Fruit fly (Drosophila melanogaster) whole organism, wandering third instar larva: ENCODE results near the gene CG3430.

ENCODE experiments used
- Abd-B ChIP-seq: fragments of >200 bp; optimal IDR thresholded peaks from 2 replicates; lab custom pipeline; 2017; ENCODE audit warnings: missing biosample characterization, missing genetic modification characterization
- CG32264 ChIP-seq: fragments of 200-800 bp; sonication (Bioruptor generic); optimal IDR thresholded peaks from 2 replicates; lab custom pipeline; 2016; ENCODE audit warnings: missing biosample characterization, missing genetic modification characterization
- CG9705 ChIP-seq: fragments of 200-800 bp; sonication (Bioruptor generic); optimal IDR thresholded peaks from 2 replicates; lab custom pipeline; 2018; ENCODE audit warnings: missing biosample characterization, mild to moderate bottlenecking, missing genetic modification characterization
- CrebA ChIP-seq: fragments of 200-800 bp; sonication (Bioruptor generic); optimal IDR thresholded peaks from 2 replicates; lab custom pipeline; 2016; ENCODE audit warnings: missing biosample characterization, mild to moderate bottlenecking, missing genetic modification characterization, borderline replicate concordance
- Dfd ChIP-seq: fragments of >200 bp; optimal IDR thresholded peaks from 2 replicates; lab custom pipeline; 2017; ENCODE audit warnings: missing biosample characterization, missing genetic modification characterization
- Dif ChIP-seq: fragments of 200-275, 200-300 bp; sonication (Bioruptor generic); optimal IDR thresholded peaks from 2 replicates; lab custom pipeline; 2018; ENCODE audit warnings: missing biosample characterization, missing genetic modification characterization; ENCODE audit not compliant: partially characterized antibody
- GATAd ChIP-seq: sonication (Bioruptor generic); optimal IDR thresholded peaks from 2 replicates; lab custom pipeline; 2016; ENCODE audit warnings: missing biosample characterization, missing genetic modification characterization
- HLH106 ChIP-seq: fragments of 200-800 bp; optimal IDR thresholded peaks from 3 replicates; lab custom pipeline; 2019; ENCODE audit warnings: missing biosample characterization, mild to moderate bottlenecking, missing genetic modification characterization, moderate library complexity
- Hnf4 ChIP-seq: fragments of 200-800 bp; sonication (Bioruptor generic); optimal IDR thresholded peaks from 2 replicates; lab custom pipeline; 2016; ENCODE audit warnings: missing biosample characterization, mild to moderate bottlenecking, missing genetic modification characterization
- Hr78 ChIP-seq: fragments of >200 bp; optimal IDR thresholded peaks from 2 replicates; lab custom pipeline; 2017; ENCODE audit warnings: missing biosample characterization, missing genetic modification characterization
- Hr83 ChIP-seq: fragments of 200-300 bp; sonication (Bioruptor generic); optimal IDR thresholded peaks from 2 replicates; lab custom pipeline; 2016; ENCODE audit warnings: missing biosample characterization, mild to moderate bottlenecking, missing genetic modification characterization, moderate library complexity; ENCODE audit not compliant: poor library complexity, severe bottlenecking
- Jra ChIP-seq: sonication (Bioruptor generic); optimal IDR thresholded peaks from 2 replicates; lab custom pipeline; 2016; ENCODE audit warnings: missing biosample characterization, missing genetic modification characterization
- Mio ChIP-seq: sonication (Bioruptor generic); optimal IDR thresholded peaks from 2 replicates; lab custom pipeline; 2016; ENCODE audit warnings: missing biosample characterization, missing genetic modification characterization
- Myc ChIP-seq: fragments of >200 bp; optimal IDR thresholded peaks from 2 replicates; lab custom pipeline; 2017
- N ChIP-seq: fragments of >200 bp; optimal IDR thresholded peaks from 2 replicates; lab custom pipeline; 2018; ENCODE audit warnings: missing biosample characterization, missing external identifiers, missing genetic modification characterization
- OdsH ChIP-seq: fragments of 200-800 bp; sonication (Bioruptor generic); optimal IDR thresholded peaks from 2 replicates; lab custom pipeline; 2016; ENCODE audit warnings: missing biosample characterization, mild to moderate bottlenecking, missing genetic modification characterization
- Rel ChIP-seq, 2 experiments: fragments of 200-800 bp; sonication (Bioruptor generic) in 1 of 2; optimal IDR thresholded peaks; 2 replicates in 1 of 2; 3 replicates in 1 of 2; lab custom pipeline; 2016 to 2019; ENCODE audit warnings: mild to moderate bottlenecking in 2 of 2, missing biosample characterization in 2 of 2, missing genetic modification characterization in 2 of 2, moderate library complexity in 1 of 2
- Sp1 ChIP-seq: fragments of 200-800 bp; sonication (Bioruptor generic); optimal IDR thresholded peaks from 3 replicates; lab custom pipeline; 2019; ENCODE audit warnings: missing biosample characterization, mild to moderate bottlenecking, missing genetic modification characterization, moderate library complexity
- Vsx2 ChIP-seq: fragments of 200-300, 225-300 bp; sonication (Bioruptor generic); optimal IDR thresholded peaks from 2 replicates; lab custom pipeline; 2018; ENCODE audit warnings: missing biosample characterization, missing genetic modification characterization; ENCODE audit not compliant: partially characterized antibody
- br ChIP-seq: fragments of 200-800 bp; sonication (Bioruptor generic); optimal IDR thresholded peaks from 2 replicates; lab custom pipeline; 2016; ENCODE audit warnings: missing biosample characterization, missing genetic modification characterization
- brk ChIP-seq: fragments of 200-800 bp; sonication (Bioruptor generic); optimal IDR thresholded peaks from 2 replicates; lab custom pipeline; 2016; ENCODE audit warnings: missing biosample characterization, mild to moderate bottlenecking, missing genetic modification characterization
- dl ChIP-seq, 2 experiments: fragments of 175-275, 200-275 bp in 1 of 2; fragments of 200-275 bp in 1 of 2; sonication (Bioruptor generic); optimal IDR thresholded peaks; lab custom pipeline; 2018; ENCODE audit warnings: mild to moderate bottlenecking in 2 of 2, missing biosample characterization in 2 of 2, missing genetic modification characterization in 2 of 2, moderate library complexity in 2 of 2; ENCODE audit not compliant: partially characterized antibody in 2 of 2, insufficient read depth in 1 of 2
- dmrt93B ChIP-seq: fragments of 200-800 bp; sonication (Bioruptor generic); optimal IDR thresholded peaks from 2 replicates; lab custom pipeline; 2018; ENCODE audit warnings: missing biosample characterization, mild to moderate bottlenecking, missing genetic modification characterization
- dsf ChIP-seq: sonication (Bioruptor generic); optimal IDR thresholded peaks from 2 replicates; lab custom pipeline; 2016; ENCODE audit warnings: missing biosample characterization, missing genetic modification characterization, borderline replicate concordance
- ey ChIP-seq: fragments of 200-800 bp; sonication (Bioruptor generic); optimal IDR thresholded peaks from 2 replicates; lab custom pipeline; 2016; ENCODE audit warnings: missing biosample characterization, missing genetic modification characterization
- foxo ChIP-seq, 2 experiments: fragments of 200-800 bp; sonication (Bioruptor generic); optimal IDR thresholded peaks; 2 replicates in 1 of 2; 3 replicates in 1 of 2; lab custom pipeline; 2016 to 2017; ENCODE audit warnings: missing biosample characterization in 2 of 2, missing genetic modification characterization in 2 of 2
- h ChIP-seq: fragments of 200-800 bp; sonication (Bioruptor generic); optimal IDR thresholded peaks from 3 replicates; lab custom pipeline; 2016; ENCODE audit warnings: missing biosample characterization, mild to moderate bottlenecking, missing genetic modification characterization
- jim ChIP-seq: fragments of 175-275, 200-325 bp; sonication (Bioruptor generic); optimal IDR thresholded peaks from 2 replicates; lab custom pipeline; 2016; ENCODE audit warnings: missing biosample characterization, mild to moderate bottlenecking, missing genetic modification characterization
- lola ChIP-seq: fragments of >200 bp; optimal IDR thresholded peaks from 2 replicates; lab custom pipeline; 2017; ENCODE audit warnings: missing biosample characterization, missing genetic modification characterization
- pan ChIP-seq: fragments of >200 bp; optimal IDR thresholded peaks from 2 replicates; lab custom pipeline; 2017
- psq ChIP-seq: fragments of 200-800 bp; sonication (Bioruptor generic); optimal IDR thresholded peaks from 3 replicates; lab custom pipeline; 2017; ENCODE audit warnings: missing biosample characterization, mild to moderate bottlenecking, missing genetic modification characterization, moderate library complexity
- rgr ChIP-seq: fragments of 200-800 bp; sonication (Bioruptor generic); optimal IDR thresholded peaks from 3 replicates; lab custom pipeline; 2016; ENCODE audit warnings: missing biosample characterization, mild to moderate bottlenecking, missing genetic modification characterization
- sage ChIP-seq: fragments of 200-800 bp; sonication (Bioruptor generic); optimal IDR thresholded peaks from 2 replicates; lab custom pipeline; 2016; ENCODE audit warnings: missing biosample characterization, mild to moderate bottlenecking, missing genetic modification characterization
- sv ChIP-seq: fragments of 200-800 bp; sonication (Bioruptor generic); optimal IDR thresholded peaks from 3 replicates; lab custom pipeline; 2016; ENCODE audit warnings: missing biosample characterization, missing genetic modification characterization
- tai ChIP-seq: sonication (Bioruptor generic); optimal IDR thresholded peaks from 2 replicates; lab custom pipeline; 2016; ENCODE audit warnings: missing biosample characterization, missing genetic modification characterization
- usp ChIP-seq: fragments of >200 bp; optimal IDR thresholded peaks from 2 replicates; lab custom pipeline; 2017; ENCODE audit warnings: missing biosample characterization, missing genetic modification characterization
- woc ChIP-seq: sonication (Bioruptor generic); optimal IDR thresholded peaks from 2 replicates; lab custom pipeline; 2016; ENCODE audit warnings: missing biosample characterization, mild to moderate bottlenecking, missing genetic modification characterization

Gene CG3430

dm6 chr2L:6964022-6964434 is 7.2 kb downstream of the CG3430 start, which contains the start of the genes sip2 and Coprox:
Gene sip2 (minus strand): TSS chr2L:6964074.
Gene Coprox (plus strand): TSS chr2L:6964421.
- TF ChIP-seq Mio (no peak), woc (GFP tag; lab: Kevin White, UChicago) (no peak), br (GFP tag; lab: Kevin White, UChicago) (no peak), dl (GFP tag; optimal IDR thresholded peaks at IDR 0.05; lab: Kevin White, UChicago; ENCODE audit: insufficient read depth in 1 of 2, partially characterized antibody in 2 of 2) (no peak), CrebA (GFP tag; lab: Kevin White, UChicago) (no peak), Jra (GFP tag; lab: Kevin White, UChicago) (no peak), Myc (peak; percentile 26), pan (lab: Kevin White, UChicago) (no peak), usp (GFP tag; lab: Kevin White, UChicago) (no peak), Sp1 (GFP tag; lab: Kevin White, UChicago) (peak; percentile 75), ey (GFP tag; lab: Kevin White, UChicago) (no peak), OdsH (peak; percentile 66), N (GFP tag; lab: Kevin White, UChicago) (no peak), rgr (GFP tag; lab: Kevin White, UChicago) (peak; percentile 57), tai (GFP tag; lab: Kevin White, UChicago) (no peak), foxo (GFP tag; optimal IDR thresholded peaks at IDR 0.05; lab: Kevin White, UChicago) (peak in 1 of 2 experiments; percentile 46), HLH106 (tag; lab: Kevin White, UChicago) (peak; percentile 77), Rel (GFP tag; optimal IDR thresholded peaks at IDR 0.05; lab: Kevin White, UChicago) (no peak), Rel (tag; optimal IDR thresholded peaks at IDR 0.05; lab: Kevin White, UChicago) (peak; percentile 47), psq (GFP tag; lab: Kevin White, UChicago) (peak; percentile 47), Dfd (GFP tag; lab: Kevin White, UChicago) (no peak), sv (GFP tag; lab: Kevin White, UChicago) (no peak), h (GFP tag; lab: Kevin White, UChicago) (no peak), Vsx2 (GFP tag; lab: Kevin White, UChicago) (no peak), GATAd (GFP tag; lab: Kevin White, UChicago) (no peak), CG9705 (GFP tag; lab: Kevin White, UChicago) (peak; percentile 40), lola (no peak), dsf (GFP tag; lab: Kevin White, UChicago) (no peak), CG32264 (GFP tag; lab: Kevin White, UChicago) (no peak), Abd-B (GFP tag; lab: Kevin White, UChicago) (no peak), brk (GFP tag; lab: Kevin White, UChicago) (no peak), Hr83 (no peak)

- TF ChIP-seq Hnf4 (GFP tag; lab: Kevin White, UChicago) = no peak
- no peak for TF ChIP-seq Jra (GFP tag; lab: Kevin White, UChicago)
- TF ChIP-seq CG9705 (GFP tag; lab: Kevin White, UChicago) = no peak
- no peak for TF ChIP-seq OdsH
- no peak for TF ChIP-seq sage
- TF ChIP-seq brk (GFP tag; lab: Kevin White, UChicago) = no peak
- TF ChIP-seq jim = no peak
- TF ChIP-seq dl (GFP tag; optimal IDR thresholded peaks at IDR 0.05; lab: Kevin White, UChicago; ENCODE audit: insufficient read depth in 1 of 2, partially characterized antibody in 2 of 2) = no peak
- TF ChIP-seq dmrt93B = no peak
- no peak for TF ChIP-seq pan (lab: Kevin White, UChicago)
- TF ChIP-seq Hr78 (GFP tag; lab: Kevin White, UChicago) = no peak
- no peak for TF ChIP-seq Mio
- TF ChIP-seq h (GFP tag; lab: Kevin White, UChicago) = no peak
- no peak for TF ChIP-seq Vsx2 (GFP tag; lab: Kevin White, UChicago)
- TF ChIP-seq CG32264 (GFP tag; lab: Kevin White, UChicago) = no peak
- TF ChIP-seq dsf (GFP tag; lab: Kevin White, UChicago) = no peak
- TF ChIP-seq Sp1 (GFP tag; lab: Kevin White, UChicago) = no peak
- no peak for TF ChIP-seq usp (GFP tag; lab: Kevin White, UChicago)
- TF ChIP-seq HLH106 (tag; lab: Kevin White, UChicago) = no peak
- no peak for TF ChIP-seq lola
Observed at dm6 chr2L:6964632-6965031, 7.8 kb downstream of the CG3430 start.

dm6 chr2L:6966309-6966708 is 9.5 kb downstream of the CG3430 start:
- TF ChIP-seq N (GFP tag; lab: Kevin White, UChicago) (peak; percentile 31), Dif (GFP tag; lab: Kevin White, UChicago) (no peak), dl (GFP tag; optimal IDR thresholded peaks at IDR 0.05; lab: Kevin White, UChicago; ENCODE audit: insufficient read depth in 1 of 2, partially characterized antibody in 2 of 2) (no peak), psq (GFP tag; lab: Kevin White, UChicago) (peak; percentile 11), Hnf4 (GFP tag; lab: Kevin White, UChicago) (no peak), foxo (GFP tag; optimal IDR thresholded peaks at IDR 0.05; lab: Kevin White, UChicago) (no peak), GATAd (GFP tag; lab: Kevin White, UChicago) (no peak), HLH106 (tag; lab: Kevin White, UChicago) (peak; percentile 3), Sp1 (GFP tag; lab: Kevin White, UChicago) (peak; percentile 17), Rel (GFP tag; optimal IDR thresholded peaks at IDR 0.05; lab: Kevin White, UChicago) (no peak), Rel (tag; optimal IDR thresholded peaks at IDR 0.05; lab: Kevin White, UChicago) (peak; percentile 37)
